Fruit fly (Drosophila melanogaster) whole organism, pupa: Measurements from ENCODE around the gene rho-5.

Experiments
- CG13204 ChIP-seq: fragments of 200-800 bp; sonication (Bioruptor generic); optimal IDR thresholded peaks from 2 replicates; lab custom pipeline; 2018; ENCODE audit warnings: missing biosample characterization, mild to moderate bottlenecking, missing genetic modification characterization, moderate library complexity
- CG15710 ChIP-seq: fragments of 200-800 bp; sonication (Bioruptor generic); optimal IDR thresholded peaks from 2 replicates; lab custom pipeline; 2018; ENCODE audit warnings: missing biosample characterization, mild to moderate bottlenecking, missing genetic modification characterization, moderate library complexity
- CG32121 ChIP-seq: fragments of 200-800 bp; sonication (Bioruptor generic); IDR thresholded peaks from 2 replicates; pipeline ENCODE4 v1.3.6; 2022; ENCODE audit warnings: missing biosample characterization, missing genetic modification characterization
- CG34367 ChIP-seq: fragments of 200-800 bp; sonication (Bioruptor generic); optimal IDR thresholded peaks from 2 replicates; lab custom pipeline; 2018; ENCODE audit warnings: missing biosample characterization, mild to moderate bottlenecking, missing genetic modification characterization
- CG4496 ChIP-seq: fragments of 200-800 bp; sonication (Bioruptor generic); IDR thresholded peaks from 3 replicates; pipeline ENCODE4 v1.3.6; 2022; ENCODE audit warnings: missing biosample characterization, missing genetic modification characterization
- CG8301 ChIP-seq: fragments of 200-800 bp; sonication (Bioruptor generic); optimal IDR thresholded peaks from 2 replicates; lab custom pipeline; 2018; ENCODE audit warnings: missing biosample characterization, mild to moderate bottlenecking, missing genetic modification characterization
- CG9948 ChIP-seq: fragments of 200-800 bp; sonication (Bioruptor generic); optimal IDR thresholded peaks from 2 replicates; lab custom pipeline; 2018; ENCODE audit warnings: missing biosample characterization, mild to moderate bottlenecking, missing genetic modification characterization, moderate library complexity
- D1 ChIP-seq: fragments of 200-800 bp; sonication (Bioruptor generic); optimal IDR thresholded peaks from 2 replicates; lab custom pipeline; 2018; ENCODE audit warnings: missing biosample characterization, mild to moderate bottlenecking, missing genetic modification characterization, moderate library complexity
- EcR ChIP-seq: fragments of 200-800 bp; sonication (Bioruptor generic); optimal IDR thresholded peaks from 3 replicates; lab custom pipeline; 2019; ENCODE audit warnings: missing biosample characterization, missing genetic modification characterization, mild to moderate bottlenecking, moderate library complexity, missing genetic modification reagents
- Ets98B ChIP-seq: fragments of 200-800 bp; sonication (Bioruptor generic); IDR thresholded peaks from 2 replicates; pipeline ENCODE4 v1.3.6; 2022; ENCODE audit warnings: missing biosample characterization, missing genetic modification characterization
- Pif1A ChIP-seq: fragments of 200-800 bp; sonication (Bioruptor generic); optimal IDR thresholded peaks from 3 replicates; lab custom pipeline; 2016; ENCODE audit warnings: missing biosample characterization, missing genetic modification characterization
- fd96Ca ChIP-seq: fragments of 200-800 bp; sonication (Bioruptor generic); IDR thresholded peaks from 3 replicates; pipeline ENCODE4 v1.3.6; 2022; ENCODE audit warnings: missing biosample characterization, missing genetic modification characterization
- gl ChIP-seq: fragments of 200-800 bp; sonication (Bioruptor generic); optimal IDR thresholded peaks from 2 replicates; lab custom pipeline; 2018; ENCODE audit warnings: missing biosample characterization, mild to moderate bottlenecking, missing genetic modification characterization
- rn ChIP-seq: fragments of 200-800 bp; sonication (Bioruptor generic); IDR thresholded peaks from 2 replicates; pipeline ENCODE4 v1.3.6; 2022; ENCODE audit warnings: missing biosample characterization, missing genetic modification characterization

- no peak for TF ChIP-seq CG8301 (tag; lab: Kevin White, UChicago)
- no peak for TF ChIP-seq CG13204 (GFP tag; lab: Kevin White, UChicago)
- TF ChIP-seq CG32121 = no peak
- no peak for TF ChIP-seq CG34367 (tag; lab: Kevin White, UChicago)
- no peak for TF ChIP-seq fd96Ca
- TF ChIP-seq rn (GFP tag; lab: Robert Waterston, UW) = no peak
- no peak for TF ChIP-seq CG15710 (tag; lab: Kevin White, UChicago)
- no peak for TF ChIP-seq Ets98B (GFP tag; lab: Robert Waterston, UW)
- no peak for TF ChIP-seq Pif1A
- TF ChIP-seq CG9948 = no peak
- TF ChIP-seq CG4496 (GFP tag; lab: Robert Waterston, UW) = no peak
- TF ChIP-seq gl (tag; lab: Kevin White, UChicago) = no peak
- TF ChIP-seq D1 (tag; lab: Kevin White, UChicago) = no peak
- TF ChIP-seq EcR (GFP tag; lab: Kevin White, UChicago) = peak; percentile 20
These were observed 22.2 kb upstream of the rho-5 start, which contains the start of gene Mdh1 for dm6 chr2L:10395642-10396487.
